Worm (Caenorhabditis elegans) whole organism, L4/young adult: ENCODE measurements around the gene F57C7.4.

ENCODE experiments used
- dao-5 ChIP-seq: sonication (generic microtip); optimal IDR thresholded peaks from 2 replicates; lab custom pipeline; 2016; ENCODE audit warnings: missing genotype, missing genetic modification characterization, moderate library complexity, missing compliant biosample characterization
- him-1 ChIP-seq: sonication (generic microtip); optimal IDR thresholded peaks from 2 replicates; lab custom pipeline; 2016; ENCODE audit warnings: missing genotype, missing genetic modification reagents, missing genetic modification characterization, missing compliant biosample characterization

ce11 chrX:10542313-10543048 is 46.9 kb downstream of the F57C7.4 start, which contains the start of the genes F59F5.3 and F59F5.4:
- TF ChIP-seq dao-5 (tag; lab: Kevin White, UChicago) (no peak), him-1 (no peak)
